Worm (Caenorhabditis elegans) whole organism, L4 larva: ENCODE results near the gene T04C12.7.

ENCODE experiments used
- F26F4.8 ChIP-seq: fragments of 200-800 bp; sonication (Bioruptor generic); conservative IDR thresholded peaks from 2 replicates; pipeline ENCODE4 v1.3.6; 2022; ENCODE audit warnings: missing genetic modification characterization, missing compliant biosample characterization
- F49E8.2 ChIP-seq: sonication (generic microtip); optimal IDR thresholded peaks from 2 replicates; lab custom pipeline; 2016; ENCODE audit warnings: missing compliant biosample characterization, mild to moderate bottlenecking, missing genetic modification characterization, borderline replicate concordance
- Y48G9A.11 ChIP-seq: fragments of 200-800 bp; sonication (Bioruptor generic); IDR thresholded peaks from 2 replicates; pipeline ENCODE4 v1.3.6; 2022; ENCODE audit warnings: missing genetic modification reagents, missing genetic modification characterization, missing compliant biosample characterization
- ZK546.5 ChIP-seq, 2 experiments: sonication (generic microtip); optimal IDR thresholded peaks; 2 replicates each; lab custom pipeline; 2017; ENCODE audit warnings: missing biosample characterization in 2 of 2, missing genetic modification characterization in 2 of 2
- ama-1 ChIP-seq: fragments of 150-350 bp; optimal IDR thresholded peaks from 2 replicates; lab custom pipeline; 2014; ENCODE audit warnings: inconsistent platforms, mixed read lengths
- ceh-82 ChIP-seq: sonication (generic microtip); optimal IDR thresholded peaks from 2 replicates; lab custom pipeline; 2017; ENCODE audit warnings: missing biosample characterization, missing genetic modification characterization
- cey-2 ChIP-seq: sonication (generic microtip); optimal IDR thresholded peaks from 3 replicates; lab custom pipeline; 2017; ENCODE audit warnings: missing genetic modification characterization, mild to moderate bottlenecking, missing compliant biosample characterization, antibody characterized with exemption, borderline replicate concordance; ENCODE audit not compliant: insufficient read depth
- lin-15B ChIP-seq: fragments of 150-350 bp; sonication (generic microtip); optimal IDR thresholded peaks from 3 replicates; lab custom pipeline; 2014; ENCODE audit warnings: missing biosample characterization, missing genetic modification characterization
- lin-39 ChIP-seq: fragments of 150-350 bp; optimal IDR thresholded peaks from 2 replicates; lab custom pipeline; 2014; ENCODE audit warnings: missing biosample characterization, missing genetic modification reagents, missing genetic modification characterization
- mep-1 ChIP-seq: fragments of 150-350 bp; sonication (generic microtip); optimal IDR thresholded peaks from 3 replicates; lab custom pipeline; 2014; ENCODE audit warnings: missing biosample characterization, missing genetic modification characterization
- nhr-10 ChIP-seq: fragments of 150-350 bp; optimal IDR thresholded peaks from 2 replicates; lab custom pipeline; 2014; ENCODE audit warnings: missing biosample characterization, missing genetic modification characterization
- set-16 ChIP-seq: fragments of 200-800 bp; sonication (Bioruptor generic); IDR thresholded peaks from 2 replicates; pipeline ENCODE4 v1.3.6; 2022; ENCODE audit warnings: missing genetic modification reagents, missing genetic modification characterization, missing compliant biosample characterization
- skn-1 ChIP-seq: fragments of 150-350 bp; optimal IDR thresholded peaks from 2 replicates; lab custom pipeline; 2014; ENCODE audit warnings: missing biosample characterization, missing genetic modification characterization
- unc-39 ChIP-seq: sonication (generic microtip); optimal IDR thresholded peaks from 2 replicates; lab custom pipeline; 2017; ENCODE audit warnings: missing biosample characterization, missing genetic modification characterization

ce11 chrV:11057043-11057442, 3.1 kb downstream of the T04C12.7 start, which contains the start of gene srh-75:
- no peak for TF ChIP-seq lin-39 (tag; lab: Kevin White, UChicago)
- no peak for TF ChIP-seq nhr-10 (tag; lab: Kevin White, UChicago)
- no peak for TF ChIP-seq unc-39 (tag; lab: Kevin White, UChicago)
- TF ChIP-seq ZK546.5 (tag; optimal IDR thresholded peaks at IDR 0.05; lab: Kevin White, UChicago): no peak
- no peak for TF ChIP-seq mep-1 (tag; lab: Kevin White, UChicago)
- TF ChIP-seq Y48G9A.11 (GFP tag; lab: Robert Waterston, UW): no peak
- TF ChIP-seq F49E8.2 (tag; lab: Kevin White, UChicago): no peak
- TF ChIP-seq ceh-82: no peak
- no peak for TF ChIP-seq skn-1 (tag; lab: Kevin White, UChicago)
- TF ChIP-seq cey-2 (tag; lab: Kevin White, UChicago): no peak
- no peak for TF ChIP-seq set-16 (GFP tag; lab: Robert Waterston, UW)
- TF ChIP-seq ama-1 (lab: Kevin White, UChicago): no peak
- no peak for TF ChIP-seq lin-15B (tag; lab: Kevin White, UChicago)
- no peak for TF ChIP-seq F26F4.8
